Worm (Caenorhabditis elegans) whole organism, L2 larva: Measurements from ENCODE around the gene fbxa-75.

ENCODE experiments used
- alr-1 ChIP-seq: fragments of 150-350 bp; optimal IDR thresholded peaks from 2 replicates; lab custom pipeline; 2014; ENCODE audit warnings: missing biosample characterization, missing genetic modification characterization
- ama-1 ChIP-seq: fragments of 150-350 bp; optimal IDR thresholded peaks from 2 replicates; lab custom pipeline; 2018; ENCODE audit warnings: inconsistent platforms
- ceh-82 ChIP-seq: fragments of 150-350 bp; optimal IDR thresholded peaks from 2 replicates; lab custom pipeline; 2014; ENCODE audit warnings: missing biosample characterization, missing genetic modification characterization
- elt-3 ChIP-seq: sonication (generic microtip); optimal IDR thresholded peaks from 2 replicates; lab custom pipeline; 2017; ENCODE audit warnings: missing biosample characterization, missing genetic modification characterization
- nhr-10 ChIP-seq: sonication (generic microtip); optimal IDR thresholded peaks from 2 replicates; lab custom pipeline; 2017; ENCODE audit warnings: missing biosample characterization, missing genetic modification characterization
- nhr-6 ChIP-seq: fragments of 150-350 bp; optimal IDR thresholded peaks from 2 replicates; lab custom pipeline; 2014; ENCODE audit warnings: missing biosample characterization, missing genetic modification characterization
- sem-4 ChIP-seq: fragments of 150-350 bp; optimal IDR thresholded peaks from 2 replicates; lab custom pipeline; 2014; ENCODE audit warnings: missing biosample characterization, missing genetic modification reagents, missing genetic modification characterization
- snpc-4 ChIP-seq: fragments of 150-350 bp; optimal IDR thresholded peaks from 2 replicates; lab custom pipeline; 2014; ENCODE audit warnings: missing biosample characterization, missing genetic modification characterization
- zag-1 ChIP-seq: fragments of 150-350 bp; optimal IDR thresholded peaks from 2 replicates; lab custom pipeline; 2014; ENCODE audit warnings: missing biosample characterization, missing genetic modification characterization

- TF ChIP-seq sem-4 (tag; lab: Kevin White, UChicago) (no peak), elt-3 (tag; lab: Kevin White, UChicago) (no peak), nhr-6 (tag; lab: Kevin White, UChicago) (no peak), alr-1 (tag; lab: Kevin White, UChicago) (no peak), snpc-4 (tag; lab: Kevin White, UChicago) (no peak), zag-1 (tag; lab: Kevin White, UChicago) (no peak), nhr-10 (tag; lab: Kevin White, UChicago) (no peak), ceh-82 (no peak), ama-1 (no peak)
Measured at ce11 chrIII:1347003-1347402, 43.5 kb downstream of the fbxa-75 start.
